Fruit fly (Drosophila melanogaster) whole organism, embryonic: ENCODE results near the gene RluA-1.

Source experiments
- Abd-B ChIP-seq: fragments of 200-800 bp; sonication (Bioruptor generic); optimal IDR thresholded peaks from 2 replicates; lab custom pipeline; 2018; ENCODE audit warnings: missing biosample characterization, mild to moderate bottlenecking, missing genetic modification characterization, moderate library complexity
- Bteb2 ChIP-seq: fragments of 200-800 bp; sonication (Bioruptor generic); optimal IDR thresholded peaks from 2 replicates; lab custom pipeline; 2016; ENCODE audit warnings: missing biosample characterization, missing genetic modification characterization
- CG10431 ChIP-seq: fragments of 200-800 bp; sonication (Bioruptor generic); optimal IDR thresholded peaks from 3 replicates; lab custom pipeline; 2018; ENCODE audit warnings: missing biosample characterization, mild to moderate bottlenecking, missing genetic modification characterization
- CG11695 ChIP-seq: fragments of 200-800 bp; sonication (Bioruptor generic); IDR thresholded peaks from 3 replicates; pipeline ENCODE4 v1.3.6; 2022; ENCODE audit warnings: missing biosample characterization, missing genetic modification characterization
- CG12299 ChIP-seq: fragments of 200-800 bp; sonication (Bioruptor generic); optimal IDR thresholded peaks from 2 replicates; lab custom pipeline; 2018; ENCODE audit warnings: missing biosample characterization, mild to moderate bottlenecking, missing genetic modification characterization
- CG12744 ChIP-seq: fragments of 200-800 bp; sonication (Bioruptor generic); optimal IDR thresholded peaks from 2 replicates; lab custom pipeline; 2016; ENCODE audit warnings: missing biosample characterization, missing genetic modification characterization
- CG14710 ChIP-seq: fragments of 200-800 bp; sonication (Bioruptor generic); optimal IDR thresholded peaks from 3 replicates; lab custom pipeline; 2019; ENCODE audit warnings: missing biosample characterization, mild to moderate bottlenecking, missing genetic modification characterization, moderate library complexity
- CG15269 ChIP-seq: fragments of 200-800 bp; sonication (Bioruptor generic); optimal IDR thresholded peaks from 2 replicates; lab custom pipeline; 2018; ENCODE audit warnings: missing biosample characterization, mild to moderate bottlenecking, missing genetic modification characterization, moderate library complexity
- CG1603 ChIP-seq: fragments of 200-800 bp; sonication (Bioruptor generic); optimal IDR thresholded peaks from 2 replicates; lab custom pipeline; 2019; ENCODE audit warnings: missing biosample characterization, mild to moderate bottlenecking, missing genetic modification characterization, moderate library complexity
- CG17385 ChIP-seq: fragments of 200-800 bp; sonication (Bioruptor generic); optimal IDR thresholded peaks from 3 replicates; lab custom pipeline; 2018; ENCODE audit warnings: missing biosample characterization, mild to moderate bottlenecking, missing genetic modification characterization
- CG2202 ChIP-seq: fragments of 200-800 bp; sonication (Bioruptor generic); optimal IDR thresholded peaks from 2 replicates; lab custom pipeline; 2018; ENCODE audit warnings: missing biosample characterization, mild to moderate bottlenecking, missing genetic modification characterization
- CG31441 ChIP-seq: fragments of 200-800 bp; sonication (Bioruptor generic); IDR thresholded peaks from 2 replicates; pipeline ENCODE4 v1.3.6; 2022; ENCODE audit warnings: missing biosample characterization, missing genetic modification characterization
- CG32772 ChIP-seq: fragments of 200-800 bp; sonication (Bioruptor generic); IDR thresholded peaks from 2 replicates; pipeline ENCODE4 v1.3.6; 2022; ENCODE audit warnings: missing biosample characterization, missing genetic modification characterization
- CG5245 ChIP-seq: fragments of 200-800 bp; sonication (Bioruptor generic); optimal IDR thresholded peaks from 3 replicates; lab custom pipeline; 2016; ENCODE audit warnings: missing biosample characterization, missing genetic modification characterization
- CG6813 ChIP-seq: fragments of 200-800 bp; sonication (Bioruptor generic); optimal IDR thresholded peaks from 2 replicates; lab custom pipeline; 2017; ENCODE audit warnings: missing biosample characterization, missing genetic modification characterization, mild to moderate bottlenecking, moderate library complexity, missing genetic modification reagents
- CG6854 ChIP-seq: fragments of 200-800 bp; sonication (Bioruptor generic); optimal IDR thresholded peaks from 3 replicates; lab custom pipeline; 2017; ENCODE audit warnings: missing biosample characterization, mild to moderate bottlenecking, missing genetic modification characterization
- CG7357 ChIP-seq: fragments of 200-800 bp; sonication (Bioruptor generic); IDR thresholded peaks from 3 replicates; pipeline ENCODE4 v1.3.6; 2022; ENCODE audit warnings: missing biosample characterization, missing genetic modification characterization
- CG7963 ChIP-seq: fragments of 200-800 bp; sonication (Bioruptor generic); IDR thresholded peaks from 3 replicates; pipeline ENCODE4 v1.3.6; 2022; ENCODE audit warnings: missing biosample characterization, missing genetic modification characterization; ENCODE audit not compliant: partially characterized antibody
- CG8359 ChIP-seq: fragments of 200-800 bp; sonication (Bioruptor generic); optimal IDR thresholded peaks from 2 replicates; lab custom pipeline; 2017; ENCODE audit warnings: missing biosample characterization, mild to moderate bottlenecking, missing genetic modification characterization, borderline replicate concordance
- CG8388 ChIP-seq: fragments of 200-800 bp; sonication (Bioruptor generic); optimal IDR thresholded peaks from 2 replicates; lab custom pipeline; 2019; ENCODE audit warnings: missing biosample characterization, mild to moderate bottlenecking, missing genetic modification characterization, moderate library complexity
- CoRest ChIP-seq: fragments of 200-800 bp; sonication (Bioruptor generic); optimal IDR thresholded peaks from 3 replicates; lab custom pipeline; 2018; ENCODE audit warnings: missing biosample characterization, mild to moderate bottlenecking, missing genetic modification characterization, moderate library complexity
- Dek ChIP-seq: fragments of 200-800 bp; sonication (Bioruptor generic); optimal IDR thresholded peaks from 3 replicates; lab custom pipeline; 2019; ENCODE audit warnings: missing biosample characterization, mild to moderate bottlenecking, missing genetic modification characterization, moderate library complexity
- Doc3 ChIP-seq: fragments of 200-800 bp; sonication (Bioruptor generic); IDR thresholded peaks from 3 replicates; pipeline ENCODE4 v1.3.6; 2022; ENCODE audit warnings: missing biosample characterization, missing genetic modification characterization; ENCODE audit not compliant: partially characterized antibody
- ERR ChIP-seq: fragments of 200-800 bp; sonication (Bioruptor generic); optimal IDR thresholded peaks from 2 replicates; lab custom pipeline; 2016; ENCODE audit warnings: missing biosample characterization, missing genetic modification characterization
- Ets65A ChIP-seq: fragments of 200-800 bp; sonication (Bioruptor generic); peaks from one replicate; lab custom pipeline; 2016; ENCODE audit warnings: missing biosample characterization, missing genetic modification characterization
- Gsc ChIP-seq: fragments of 200-800 bp; sonication (Bioruptor generic); IDR thresholded peaks from 2 replicates; pipeline ENCODE4 v1.3.6; 2022; ENCODE audit warnings: missing biosample characterization, missing genetic modification characterization
- Hmr ChIP-seq: fragments of 200-800 bp; sonication (Bioruptor generic); optimal IDR thresholded peaks from 3 replicates; lab custom pipeline; 2017; ENCODE audit warnings: mild to moderate bottlenecking, missing biosample characterization, missing genetic modification reagents, missing genetic modification characterization
- Max ChIP-seq: fragments of 200-800 bp; sonication (Bioruptor generic); optimal IDR thresholded peaks from 2 replicates; lab custom pipeline; 2016; ENCODE audit warnings: missing biosample characterization, mild to moderate bottlenecking, missing genetic modification characterization
- Myb ChIP-seq: fragments of 200-800 bp; sonication (Bioruptor generic); optimal IDR thresholded peaks from 2 replicates; lab custom pipeline; 2016; ENCODE audit warnings: missing biosample characterization, missing genetic modification characterization
- Nf-YA ChIP-seq: fragments of 200-800 bp; sonication (Bioruptor generic); IDR thresholded peaks from 2 replicates; pipeline ENCODE4 v1.3.6; 2022; ENCODE audit warnings: missing biosample characterization, missing genetic modification characterization
- NfI ChIP-seq: fragments of 200-800 bp; sonication (Bioruptor generic); optimal IDR thresholded peaks from 3 replicates; lab custom pipeline; 2018; ENCODE audit warnings: missing biosample characterization, mild to moderate bottlenecking, missing genetic modification characterization, moderate library complexity
- Tbp ChIP-seq: fragments of >200 bp; optimal IDR thresholded peaks from 2 replicates; lab custom pipeline; 2018; ENCODE audit warnings: missing biosample characterization, missing genetic modification characterization
- YL-1 ChIP-seq: fragments of 200-800 bp; sonication (Bioruptor generic); optimal IDR thresholded peaks from 3 replicates; lab custom pipeline; 2017; ENCODE audit warnings: missing biosample characterization, mild to moderate bottlenecking, missing genetic modification characterization
- aop ChIP-seq: fragments of 200-800 bp; sonication (Bioruptor generic); IDR thresholded peaks from 2 replicates; pipeline ENCODE4 v1.3.6; 2022; ENCODE audit warnings: missing biosample characterization, missing genetic modification characterization
- ap ChIP-seq: fragments of 200-800 bp; sonication (Bioruptor generic); IDR thresholded peaks from 2 replicates; pipeline ENCODE4 v1.3.6; 2022; ENCODE audit warnings: missing biosample characterization, missing genetic modification characterization
- ase ChIP-seq: fragments of 200-800 bp; sonication (Bioruptor generic); IDR thresholded peaks from 3 replicates; pipeline ENCODE4 v1.3.6; 2022; ENCODE audit warnings: missing biosample characterization, missing genetic modification characterization
- bcd ChIP-seq: fragments of 200-800 bp; sonication (Bioruptor generic); optimal IDR thresholded peaks from 2 replicates; lab custom pipeline; 2017; ENCODE audit warnings: missing biosample characterization, mild to moderate bottlenecking, missing genetic modification characterization
- btn ChIP-seq: fragments of 200-800 bp; sonication (Bioruptor generic); optimal IDR thresholded peaks from 2 replicates; lab custom pipeline; 2016; ENCODE audit warnings: missing biosample characterization, missing genetic modification characterization
- cato ChIP-seq: fragments of 200-800 bp; sonication (Bioruptor generic); optimal IDR thresholded peaks from 2 replicates; lab custom pipeline; 2016; ENCODE audit warnings: missing biosample characterization, missing genetic modification characterization, borderline replicate concordance
- crc ChIP-seq: fragments of 200-800 bp; sonication (Bioruptor generic); optimal IDR thresholded peaks from 2 replicates; lab custom pipeline; 2016; ENCODE audit warnings: missing biosample characterization, missing genetic modification characterization
- crol ChIP-seq: fragments of 200-800 bp; sonication (Bioruptor generic); IDR thresholded peaks from 2 replicates; pipeline ENCODE4 v1.3.6; 2022; ENCODE audit warnings: missing biosample characterization, missing genetic modification characterization
- dati ChIP-seq: fragments of 200-800 bp; sonication (Bioruptor generic); IDR thresholded peaks from 2 replicates; pipeline ENCODE4 v1.3.6; 2022; ENCODE audit warnings: missing biosample characterization, missing genetic modification characterization
- fd64A ChIP-seq: fragments of 200-800 bp; sonication (Bioruptor generic); optimal IDR thresholded peaks from 3 replicates; lab custom pipeline; 2018; ENCODE audit warnings: missing biosample characterization, mild to moderate bottlenecking, missing genetic modification characterization
- h ChIP-seq: fragments of >200 bp; optimal IDR thresholded peaks from 2 replicates; lab custom pipeline; 2017
- hkb ChIP-seq, 2 experiments: fragments of 200-800 bp in 1 of 2; fragments of >200 bp in 1 of 2; sonication (Bioruptor generic) in 1 of 2; IDR thresholded peaks in 1 of 2; optimal IDR thresholded peaks in 1 of 2; 2 replicates each; pipeline versions ENCODE4 v1.3.6 to Lab custom; 2017 to 2022; ENCODE audit warnings: missing biosample characterization in 1 of 2, missing genetic modification characterization in 1 of 2
- lola ChIP-seq, 3 experiments: fragments of >200 bp in 2 of 3; fragments of 200-800 bp in 1 of 3; sonication (Bioruptor generic) in 1 of 3; optimal IDR thresholded peaks; 2 replicates each; lab custom pipeline; 2017 to 2019; ENCODE audit warnings: missing biosample characterization in 3 of 3, missing genetic modification characterization in 3 of 3, mild to moderate bottlenecking in 1 of 3, moderate library complexity in 1 of 3
- pb ChIP-seq: fragments of 200-800 bp; sonication (Bioruptor generic); optimal IDR thresholded peaks from 3 replicates; lab custom pipeline; 2016; ENCODE audit warnings: missing biosample characterization, missing genetic modification characterization
- rib ChIP-seq: fragments of 200-800 bp; sonication (Bioruptor generic); IDR thresholded peaks from 2 replicates; pipeline ENCODE4 v1.3.6; 2022; ENCODE audit warnings: missing biosample characterization, missing genetic modification characterization
- shn ChIP-seq: fragments of 200-800 bp; sonication (Bioruptor generic); optimal IDR thresholded peaks from 3 replicates; lab custom pipeline; 2016; ENCODE audit warnings: missing biosample characterization, missing genetic modification characterization
- stc ChIP-seq: fragments of 200-800 bp; sonication (Bioruptor generic); IDR thresholded peaks from 2 replicates; pipeline ENCODE4 v1.3.6; 2022; ENCODE audit warnings: missing biosample characterization, missing genetic modification characterization

RluA-1 gene

dm6 chr2L:10516470-10517048 lies 42.4 kb upstream of the RluA-1 start (continued):
- TF ChIP-seq CG1603 (tag; lab: Kevin White, UChicago), result peak; percentile 40
- TF ChIP-seq fd64A (GFP tag; lab: Kevin White, UChicago), result no peak
- no peak for TF ChIP-seq CG8359 (GFP tag; lab: Kevin White, UChicago)
- TF ChIP-seq hkb (optimal IDR thresholded peaks at IDR 0.05; lab: Kevin White, UChicago), result no peak
- TF ChIP-seq hkb (GFP tag; IDR thresholded peaks at IDR 0.05; lab: Robert Waterston, UW), result peak; percentile 46
- no peak for TF ChIP-seq btn
- TF ChIP-seq Dek, result no peak
- TF ChIP-seq Doc3, result no peak
- TF ChIP-seq CG14710 (tag; lab: Kevin White, UChicago), result peak; percentile 38
- TF ChIP-seq Abd-B (GFP tag; lab: Kevin White, UChicago), result peak; percentile 8
- no peak for TF ChIP-seq crol (GFP tag; lab: Robert Waterston, UW)
- no peak for TF ChIP-seq YL-1 (GFP tag; lab: Kevin White, UChicago)
- TF ChIP-seq CG12299 (tag; lab: Kevin White, UChicago), result no peak
- no peak for TF ChIP-seq stc (GFP tag; lab: Robert Waterston, UW)
- TF ChIP-seq rib, result peak; percentile 53; the same call in 1 of the 2 replicates
- peak; percentile 50 for TF ChIP-seq ERR
- TF ChIP-seq NfI (GFP tag; lab: Kevin White, UChicago), result peak; percentile 18
- peak; percentile 96 for TF ChIP-seq Myb
- TF ChIP-seq Nf-YA (GFP tag; lab: Robert Waterston, UW), result no peak
- TF ChIP-seq h (lab: Kevin White, UChicago), result no peak
- TF ChIP-seq crc (GFP tag; lab: Kevin White, UChicago), result no peak
- no peak for TF ChIP-seq pb (GFP tag; lab: Kevin White, UChicago)
- TF ChIP-seq ase (GFP tag; lab: Robert Waterston, UW), result no peak
- TF ChIP-seq CG32772 (GFP tag; lab: Robert Waterston, UW), result no peak
- peak; percentile 38 for TF ChIP-seq bcd
- TF ChIP-seq CG6813 (GFP tag; lab: Kevin White, UChicago), result peak; percentile 6
- TF ChIP-seq CG8388 (GFP tag; lab: Kevin White, UChicago), result no peak
- no peak for TF ChIP-seq CG7357 (GFP tag; lab: Robert Waterston, UW)
- TF ChIP-seq CG15269 (tag; lab: Kevin White, UChicago), result peak; percentile 26
- no peak for TF ChIP-seq CG2202 (tag; lab: Kevin White, UChicago)
- peak; percentile 89 for TF ChIP-seq Ets65A
- peak; percentile 21 for TF ChIP-seq CG6854 (GFP tag; lab: Kevin White, UChicago)
- no peak for TF ChIP-seq aop (GFP tag; lab: Robert Waterston, UW)
- no peak for TF ChIP-seq shn (GFP tag; lab: Kevin White, UChicago)
- TF ChIP-seq Tbp, result no peak
- peak; percentile 36 for TF ChIP-seq CG17385 (GFP tag; lab: Kevin White, UChicago)
- no peak for TF ChIP-seq CG10431 (GFP tag; lab: Kevin White, UChicago)
- TF ChIP-seq lola (GFP tag; optimal IDR thresholded peaks at IDR 0.05; lab: Kevin White, UChicago), result peak in 1 of 3 experiments; percentile 7
- TF ChIP-seq Max, result peak; percentile 6
- TF ChIP-seq CG5245, result no peak
- no peak for TF ChIP-seq CG7963 (GFP tag; lab: Robert Waterston, UW)
- peak; percentile 58 for TF ChIP-seq Hmr (GFP tag; lab: Kevin White, UChicago)
- no peak for TF ChIP-seq CG12744 (GFP tag; lab: Kevin White, UChicago)
- TF ChIP-seq dati (GFP tag; lab: Robert Waterston, UW), result no peak
- TF ChIP-seq ap (GFP tag; lab: Robert Waterston, UW), result no peak
- TF ChIP-seq cato (GFP tag; lab: Kevin White, UChicago), result no peak
- TF ChIP-seq Gsc (GFP tag; lab: Robert Waterston, UW), result no peak
- TF ChIP-seq CG31441 (GFP tag; lab: Robert Waterston, UW), result peak; percentile 47
- TF ChIP-seq CG11695 (GFP tag; lab: Robert Waterston, UW), result no peak; the same call in 2 of the 3 replicates
- peak; percentile 14 for TF ChIP-seq Bteb2
- TF ChIP-seq CoRest (tag; lab: Kevin White, UChicago), result peak; percentile 40
